Worm (Caenorhabditis elegans): ENCODE data around the gene B0272.4.

Gene B0272.4

ce11 chrX:9467573-9467972 lies 39.3 kb downstream of the B0272.4 start:
- no peak for TF ChIP-seq nhr-25 (tag; optimal IDR thresholded peaks at IDR 0.05)
- TF ChIP-seq nhr-11 (tag; optimal IDR thresholded peaks at IDR 0.05) = no peak
- TF ChIP-seq nhr-23 (tag; optimal IDR thresholded peaks at IDR 0.05) = no peak
- TF ChIP-seq fos-1 (tag; optimal IDR thresholded peaks at IDR 0.05) = peak; percentile 69
- no peak for TF ChIP-seq aly-2 (tag; optimal IDR thresholded peaks at IDR 0.05)
- TF ChIP-seq ZK546.5 (tag; optimal IDR thresholded peaks at IDR 0.05) = no peak
- peak; percentile 61 to 73 for TF ChIP-seq lsy-2 (tag; optimal IDR thresholded peaks at IDR 0.05)
- TF ChIP-seq lin-39 (tag; optimal IDR thresholded peaks at IDR 0.05) = no peak
- peak; percentile 31 for TF ChIP-seq blmp-1 (tag; optimal IDR thresholded peaks at IDR 0.05; ENCODE audit: insufficient read depth)
- peak; percentile 82 for TF ChIP-seq unc-55 (GFP tag; optimal IDR thresholded peaks at IDR 0.05)
- peak; percentile 76 for TF ChIP-seq crh-2 (tag; optimal IDR thresholded peaks at IDR 0.05)
- peak; percentile 54 for TF ChIP-seq F13H6.1 (tag; optimal IDR thresholded peaks at IDR 0.05)
- TF ChIP-seq dmd-4 (tag; optimal IDR thresholded peaks at IDR 0.05) = no peak
- no peak for TF ChIP-seq snpc-4 (tag; optimal IDR thresholded peaks at IDR 0.05)
- peak; percentile 85 for TF ChIP-seq nhr-129 (tag; optimal IDR thresholded peaks at IDR 0.05)
- peak; percentile 48 for TF ChIP-seq mab-5 (tag; optimal IDR thresholded peaks at IDR 0.05)
- TF ChIP-seq peb-1 (tag; optimal IDR thresholded peaks at IDR 0.05) = no peak
- peak; percentile 45 for TF ChIP-seq gmeb-1 (tag; optimal IDR thresholded peaks at IDR 0.05)
- peak; percentile 47 for TF ChIP-seq Y55F3AM.14 (GFP tag; optimal IDR thresholded peaks at IDR 0.05)
- no peak for TF ChIP-seq elt-3 (tag; optimal IDR thresholded peaks at IDR 0.05)
- peak; percentile 69 for TF ChIP-seq sma-3 (GFP tag; optimal IDR thresholded peaks at IDR 0.05)
- no peak for TF ChIP-seq nhr-12 (tag; optimal IDR thresholded peaks at IDR 0.05)
- TF ChIP-seq unc-39 (tag; optimal IDR thresholded peaks at IDR 0.05) = no peak
- TF ChIP-seq sma-9 (GFP tag; optimal IDR thresholded peaks at IDR 0.05) = peak; percentile 74
- no peak for TF ChIP-seq sma-9 (tag; optimal IDR thresholded peaks at IDR 0.05)
- no peak for TF ChIP-seq nhr-10 (tag; optimal IDR thresholded peaks at IDR 0.05)
- no peak for TF ChIP-seq ama-1 (optimal IDR thresholded peaks at IDR 0.05)
- no peak for TF ChIP-seq ztf-11 (tag; optimal IDR thresholded peaks at IDR 0.05)
- peak; percentile 29 for TF ChIP-seq skn-1 (tag; optimal IDR thresholded peaks at IDR 0.05)
- TF ChIP-seq egl-27 (tag; optimal IDR thresholded peaks at IDR 0.05) = peak; percentile 58
- TF ChIP-seq mdl-1 (tag; optimal IDR thresholded peaks at IDR 0.05) = peak in 1 of 2 experiments; percentile 7
- TF ChIP-seq unc-62 (GFP tag; optimal IDR thresholded peaks at IDR 0.05) = no peak
- no peak for TF ChIP-seq ceh-16 (tag; optimal IDR thresholded peaks at IDR 0.05)
- no peak for TF ChIP-seq ztf-4 (tag; optimal IDR thresholded peaks at IDR 0.05)
- TF ChIP-seq C34F6.9 (tag; optimal IDR thresholded peaks at IDR 0.05) = peak; percentile 54
- TF ChIP-seq zag-1 (tag; optimal IDR thresholded peaks at IDR 0.05) = peak; percentile 67
- peak; percentile 19 for TF ChIP-seq nhr-6 (tag; optimal IDR thresholded peaks at IDR 0.05)
- peak; percentile 68 for TF ChIP-seq lin-13 (GFP tag; optimal IDR thresholded peaks at IDR 0.05)
- peak; percentile 57 for TF ChIP-seq nhr-77 (tag; optimal IDR thresholded peaks at IDR 0.05)
- TF ChIP-seq nhr-21 (tag; optimal IDR thresholded peaks at IDR 0.05) = peak; percentile 83
- no peak for TF ChIP-seq ztf-1 (GFP tag; conservative IDR thresholded peaks at IDR 0.05)
- TF ChIP-seq sem-4 (tag; optimal IDR thresholded peaks at IDR 0.05) = peak; percentile 75

- no peak for TF ChIP-seq lin-39 (tag; optimal IDR thresholded peaks at IDR 0.05)
- no peak for TF ChIP-seq nhr-10 (tag; optimal IDR thresholded peaks at IDR 0.05)
- no peak for TF ChIP-seq sem-4 (tag; optimal IDR thresholded peaks at IDR 0.05)
- TF ChIP-seq mdl-1 (tag; optimal IDR thresholded peaks at IDR 0.05) = no peak
- TF ChIP-seq fos-1 (tag; optimal IDR thresholded peaks at IDR 0.05) = no peak
- TF ChIP-seq sma-9 (GFP tag; optimal IDR thresholded peaks at IDR 0.05) = no peak
- no peak for TF ChIP-seq sma-9 (tag; optimal IDR thresholded peaks at IDR 0.05)
- no peak for TF ChIP-seq unc-39 (tag; optimal IDR thresholded peaks at IDR 0.05)
- TF ChIP-seq Y55F3AM.14 (GFP tag; optimal IDR thresholded peaks at IDR 0.05) = no peak
- no peak for TF ChIP-seq nhr-11 (tag; optimal IDR thresholded peaks at IDR 0.05)
- no peak for TF ChIP-seq blmp-1 (tag; optimal IDR thresholded peaks at IDR 0.05; ENCODE audit: insufficient read depth)
- no peak for TF ChIP-seq nhr-12 (tag; optimal IDR thresholded peaks at IDR 0.05)
Observed at ce11 chrX:9472170-9472569, 43.9 kb downstream of the B0272.4 start, which contains the start of gene gap-2. Gene gap-2, plus strand, starts transcription at chrX:9472470.

- no peak for TF ChIP-seq nhr-23 (tag; optimal IDR thresholded peaks at IDR 0.05)
- TF ChIP-seq nhr-6 (tag; optimal IDR thresholded peaks at IDR 0.05) = no peak
- no peak for TF ChIP-seq nhr-129 (tag; optimal IDR thresholded peaks at IDR 0.05)
- no peak for TF ChIP-seq ztf-4 (tag; optimal IDR thresholded peaks at IDR 0.05)
- TF ChIP-seq ceh-16 (tag; optimal IDR thresholded peaks at IDR 0.05) = no peak
- TF ChIP-seq nhr-11 (tag; optimal IDR thresholded peaks at IDR 0.05) = no peak
- TF ChIP-seq ceh-82 (tag; optimal IDR thresholded peaks at IDR 0.05) = no peak
- no peak for TF ChIP-seq fos-1 (tag; optimal IDR thresholded peaks at IDR 0.05)
- no peak for TF ChIP-seq skn-1 (tag; optimal IDR thresholded peaks at IDR 0.05)
- no peak for TF ChIP-seq blmp-1 (tag; optimal IDR thresholded peaks at IDR 0.05; ENCODE audit: insufficient read depth)
- no peak for TF ChIP-seq mab-5 (tag; optimal IDR thresholded peaks at IDR 0.05)
- TF ChIP-seq gmeb-1 (tag; optimal IDR thresholded peaks at IDR 0.05) = no peak
- TF ChIP-seq lsy-2 (tag; optimal IDR thresholded peaks at IDR 0.05) = no peak
- TF ChIP-seq R02D3.7 (tag; optimal IDR thresholded peaks at IDR 0.05) = no peak
- TF ChIP-seq ama-1 (optimal IDR thresholded peaks at IDR 0.05) = no peak
- no peak for TF ChIP-seq crh-2 (tag; optimal IDR thresholded peaks at IDR 0.05)
- TF ChIP-seq lin-13 (GFP tag; optimal IDR thresholded peaks at IDR 0.05) = no peak
- TF ChIP-seq nhr-12 (tag; optimal IDR thresholded peaks at IDR 0.05) = no peak
Observed at ce11 chrX:9476752-9477151, 48.5 kb downstream of the B0272.4 start.
